Worm (Caenorhabditis elegans) whole organism, L3 larva: ENCODE results near the gene D2023.1.

Experiments
- aly-2 ChIP-seq: fragments of 150-350 bp; optimal IDR thresholded peaks from 2 replicates; lab custom pipeline; 2014; ENCODE audit warnings: missing biosample characterization, missing genetic modification characterization
- ceh-9 ChIP-seq: sonication (generic microtip); optimal IDR thresholded peaks from 2 replicates; lab custom pipeline; 2018; ENCODE audit warnings: missing biosample characterization, missing genetic modification characterization
- egl-27 ChIP-seq: sonication (generic microtip); optimal IDR thresholded peaks from 4 replicates; lab custom pipeline; 2017; ENCODE audit warnings: missing biosample characterization, missing genetic modification reagents, missing genetic modification characterization
- fkh-10 ChIP-seq: sonication (generic microtip); optimal IDR thresholded peaks from 2 replicates; lab custom pipeline; 2017; ENCODE audit warnings: missing biosample characterization, missing genetic modification reagents, missing genetic modification characterization
- lin-15B ChIP-seq: fragments of 150-350 bp; optimal IDR thresholded peaks from 2 replicates; lab custom pipeline; 2014; ENCODE audit warnings: missing biosample characterization, missing genetic modification characterization
- mdl-1 ChIP-seq: fragments of 150-350 bp; optimal IDR thresholded peaks from 2 replicates; lab custom pipeline; 2014; ENCODE audit warnings: missing biosample characterization, missing genetic modification characterization
- nhr-11 ChIP-seq: fragments of 150-350 bp; optimal IDR thresholded peaks from 2 replicates; lab custom pipeline; 2014; ENCODE audit warnings: missing biosample characterization, missing genetic modification characterization
- snpc-4 ChIP-seq: fragments of 150-350 bp; optimal IDR thresholded peaks from 2 replicates; lab custom pipeline; 2014; ENCODE audit warnings: missing biosample characterization, missing genetic modification characterization

- TF ChIP-seq egl-27 (tag; lab: Kevin White, UChicago) (no peak), lin-15B (no peak), nhr-11 (no peak), aly-2 (tag; lab: Kevin White, UChicago) (no peak), snpc-4 (no peak), mdl-1 (tag; lab: Kevin White, UChicago) (no peak), fkh-10 (GFP tag; lab: Kevin White, UChicago) (no peak), ceh-9 (tag; lab: Kevin White, UChicago) (no peak)
These were observed 29.0 kb upstream of the D2023.1 start, which contains the start of gene T04F3.5 for ce11 chrV:11760371-11760770.
